2 fruit fly cellular contexts compared by ENCODE assay signal in genomic region chr2L:5197200-5197599, dm6.
A peak's percentile ranks its signal among the peaks of the same experiment; 100 is the strongest.
TF ChIP-seq lines count a peak whose summit lies in the region.

No protein-coding gene starts in this region.

- TF ChIP-seq CTCF in whole organism, embryonic (GFP tag; optimal IDR thresholded peaks at IDR 0.05; lab: Kevin White, UChicago) = no peak

TF ChIP-seq in whole organism, embryonic, 481 proteins besides CTCF, POLR2A, EP300 and RAD21:
- TF ChIP-seq Med (GFP tag; lab: Kevin White, UChicago) (peak; percentile 56), Atf6 (GFP tag; IDR thresholded peaks at IDR 0.05; lab: Robert Waterston, UW) (no peak), ro (GFP tag; IDR thresholded peaks at IDR 0.05; lab: Robert Waterston, UW) (no peak), CG2199 (GFP tag; IDR thresholded peaks at IDR 0.05; lab: Robert Waterston, UW) (peak; percentile 38; the same call in 1 of the 3 replicates), CG12104 (GFP tag; optimal IDR thresholded peaks at IDR 0.05; lab: Kevin White, UChicago) (no peak), CG12769 (tag; optimal IDR thresholded peaks at IDR 0.05; lab: Kevin White, UChicago) (peak; percentile 60), rib (GFP tag; IDR thresholded peaks at IDR 0.05; lab: Robert Waterston, UW) (no peak), CG42726 (GFP tag; IDR thresholded peaks at IDR 0.05; lab: Robert Waterston, UW; ENCODE audit: partially characterized antibody) (no peak), chinmo (GFP tag; IDR thresholded peaks at IDR 0.05; lab: Robert Waterston, UW; ENCODE audit: partially characterized antibody) (0 out of 4 replicates have a peak, but pooled peaks have one; percentile 70), tap (tag; optimal IDR thresholded peaks at IDR 0.05; lab: Kevin White, UChicago) (no peak), sd (tag; optimal IDR thresholded peaks at IDR 0.05; lab: Kevin White, UChicago) (peak; percentile 87), Taf1 (GFP tag; IDR thresholded peaks at IDR 0.05; lab: Robert Waterston, UW) (0 out of 2 replicates have a peak, but pooled peaks have one; percentile 1), Xrp1 (GFP tag; IDR thresholded peaks at IDR 0.05; lab: Robert Waterston, UW) (no peak), CG11247 (GFP tag; IDR thresholded peaks at IDR 0.05; lab: Robert Waterston, UW) (no peak), Blimp-1 (GFP tag; optimal IDR thresholded peaks at IDR 0.05; lab: Kevin White, UChicago) (peak; percentile 69), CG15479 (GFP tag; optimal IDR thresholded peaks at IDR 0.05; lab: Kevin White, UChicago) (peak; percentile 57)

TF ChIP-seq in whole organism, prepupa, 60 proteins besides CTCF, POLR2A, EP300 and RAD21:
- TF ChIP-seq CG11902 (GFP tag; optimal IDR thresholded peaks at IDR 0.05; lab: Kevin White, UChicago) (no peak), svp (GFP tag; lab: Kevin White, UChicago) (peak; percentile 81), CG3032 (tag; optimal IDR thresholded peaks at IDR 0.05; lab: Kevin White, UChicago) (no peak)

Comparison
In these comparisons a context has a peak if more than half of its experiments do, and no peak if none do; other contexts are left out.
1. Of the 7 proteins assayed by ChIP-seq in both whole organism, embryonic and whole organism, prepupa: peak only in whole organism, embryonic: Blimp-1; only in whole organism, prepupa: none; in both: none; in neither: 6.